Worm (Caenorhabditis elegans): ENCODE measurements around the gene mrps-35.

Gene mrps-35

DNA sequence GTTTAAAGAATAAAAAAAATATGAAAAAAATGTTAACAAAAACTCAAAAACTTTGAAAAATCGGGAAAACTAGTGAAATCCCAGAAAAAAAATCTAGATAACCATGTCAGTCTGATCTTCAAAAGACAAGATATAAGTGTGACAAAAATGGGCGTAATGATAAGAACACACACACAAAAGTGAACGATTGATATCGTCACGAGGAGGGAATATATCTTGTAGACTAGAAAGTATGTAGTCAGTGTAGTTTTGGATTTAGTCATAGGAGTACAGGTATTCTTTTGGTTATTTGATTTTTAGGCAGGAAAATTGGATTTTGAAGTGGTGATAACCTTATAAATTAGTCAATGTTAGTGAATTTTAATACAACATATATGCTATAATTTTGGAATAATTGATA is 46.6 kb upstream of the mrps-35 start:
- TF ChIP-seq ztf-11 (tag; optimal IDR thresholded peaks at IDR 0.05) (no peak), elt-1 (tag; optimal IDR thresholded peaks at IDR 0.05) (no peak), nhr-23 (tag; optimal IDR thresholded peaks at IDR 0.05) (peak; percentile 1), nhr-28 (tag; optimal IDR thresholded peaks at IDR 0.05) (no peak), ceh-28 (tag; optimal IDR thresholded peaks at IDR 0.05) (no peak), mml-1 (tag; optimal IDR thresholded peaks at IDR 0.05) (no peak), ama-1 (optimal IDR thresholded peaks at IDR 0.05) (no peak), tbx-2 (tag; optimal IDR thresholded peaks at IDR 0.05) (no peak), pha-4 (tag; optimal IDR thresholded peaks at IDR 0.05) (no peak)

DNA sequence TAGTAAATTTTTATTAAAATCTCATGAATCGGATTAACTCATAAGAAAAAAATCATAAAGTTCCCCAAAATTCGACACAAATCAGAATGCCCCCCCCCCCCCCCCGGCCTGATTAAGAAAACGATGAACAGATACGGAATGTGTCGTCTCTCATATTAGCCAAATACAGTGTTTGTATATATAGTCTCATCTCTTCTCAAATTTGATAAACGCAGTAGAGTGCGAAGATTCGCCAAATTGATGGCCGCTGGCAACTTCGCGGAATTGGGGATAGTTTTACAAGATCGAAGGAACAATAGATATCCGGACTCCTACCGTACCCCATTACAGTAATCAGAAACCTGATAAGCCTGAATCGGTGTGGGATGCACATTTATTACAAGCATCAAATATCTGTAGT is 43.5 kb upstream of the mrps-35 start:
- TF ChIP-seq nhr-12 (tag; optimal IDR thresholded peaks at IDR 0.05), result no peak
- no peak for TF ChIP-seq ceh-28 (tag; optimal IDR thresholded peaks at IDR 0.05)
- TF ChIP-seq unc-39 (tag; optimal IDR thresholded peaks at IDR 0.05), result no peak
- TF ChIP-seq mml-1 (tag; optimal IDR thresholded peaks at IDR 0.05), result no peak
- no peak for TF ChIP-seq zag-1 (tag; optimal IDR thresholded peaks at IDR 0.05)

DNA sequence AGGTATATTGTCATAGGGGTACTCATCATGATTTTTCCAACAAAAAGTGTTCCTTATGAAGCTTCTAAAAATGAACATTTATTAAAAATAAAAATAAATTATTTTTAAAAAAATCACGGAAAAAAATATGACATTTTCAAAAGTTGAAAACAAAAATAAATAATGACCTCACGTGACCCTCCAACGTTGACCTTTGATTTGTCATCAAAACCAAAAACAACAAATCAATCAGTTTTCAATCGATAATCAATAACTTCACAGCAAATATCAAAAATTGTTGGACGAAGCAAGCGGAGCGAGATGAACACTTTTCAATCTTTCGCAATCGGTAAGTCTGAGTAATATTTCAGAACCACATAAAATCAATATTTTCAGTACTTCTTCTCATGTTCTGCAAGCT is 40.8 kb upstream of the mrps-35 start, which contains the start of gene Y80D3A.8:
Gene Y80D3A.8 (plus strand): TSS at position 301 of the 400 bp plus-strand sequence.
- no peak for TF ChIP-seq nfya-1 (tag; optimal IDR thresholded peaks at IDR 0.05; ENCODE audit: insufficient read depth)
- no peak for TF ChIP-seq elt-2 (tag; optimal IDR thresholded peaks at IDR 0.05)
- TF ChIP-seq nhr-76 (tag; optimal IDR thresholded peaks at IDR 0.05), result no peak
- no peak for TF ChIP-seq unc-62 (GFP tag; optimal IDR thresholded peaks at IDR 0.05)
- TF ChIP-seq ceh-16 (tag; optimal IDR thresholded peaks at IDR 0.05), result no peak

DNA sequence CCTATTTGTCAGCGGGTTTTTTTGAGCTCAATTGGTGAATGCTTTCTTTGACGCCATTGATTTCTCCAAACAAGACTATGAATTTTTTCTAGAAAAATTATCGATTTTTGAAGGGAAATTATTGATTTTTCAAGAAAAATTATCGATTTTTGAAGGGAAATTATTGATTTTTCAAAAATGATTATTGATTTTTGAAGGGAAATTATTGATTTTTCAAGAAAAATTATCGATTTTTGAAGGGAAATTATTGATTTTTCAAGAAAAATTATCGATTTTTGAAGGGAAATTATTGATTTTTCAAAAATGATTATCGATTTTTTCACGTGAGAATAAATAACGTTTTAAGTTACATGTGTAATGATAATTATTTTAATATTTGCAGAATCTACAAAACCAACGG is 40.3 kb upstream of the mrps-35 start:
- TF ChIP-seq ceh-28 (tag; optimal IDR thresholded peaks at IDR 0.05), result peak; percentile 94

DNA sequence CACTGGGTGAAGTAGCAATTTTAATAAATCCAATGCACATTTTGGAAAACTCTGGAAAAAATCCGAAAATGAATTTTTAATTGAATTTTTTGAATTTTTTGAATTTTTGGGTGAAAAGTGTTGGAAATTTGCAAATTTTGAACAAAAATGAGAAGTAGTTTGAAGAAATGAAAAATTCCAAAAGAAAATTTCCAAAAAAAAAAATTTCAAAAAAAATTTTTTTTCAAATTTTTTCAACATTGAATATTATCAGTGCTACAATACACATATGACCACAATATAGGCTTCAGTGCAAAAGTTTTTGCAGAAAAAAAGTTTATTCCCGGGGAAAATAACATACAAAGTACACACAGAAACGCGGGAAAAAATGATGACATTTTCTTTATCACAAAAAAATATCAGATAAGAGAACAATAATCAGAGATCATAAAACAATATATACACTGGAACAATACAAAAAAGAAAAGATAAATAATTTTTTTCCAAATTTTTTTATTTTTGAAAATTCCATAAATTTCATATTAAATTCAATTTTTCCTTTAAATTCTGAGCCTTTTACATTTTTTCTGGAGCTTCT is 23.8 kb upstream of the mrps-35 start, which contains the start of gene hrg-10:
Gene hrg-10 (minus strand): TSS at position 51 of the 577 bp plus-strand sequence.
- TF ChIP-seq lin-39 (tag; optimal IDR thresholded peaks at IDR 0.05), result no peak
- peak; percentile 76 for TF ChIP-seq elt-2 (tag; optimal IDR thresholded peaks at IDR 0.05)
- TF ChIP-seq pha-4 (tag; optimal IDR thresholded peaks at IDR 0.05), result peak; percentile 45
- TF ChIP-seq skn-1 (tag; optimal IDR thresholded peaks at IDR 0.05), result peak; percentile 63
- peak; percentile 53 for TF ChIP-seq pqm-1 (tag; optimal IDR thresholded peaks at IDR 0.05)
- no peak for TF ChIP-seq lin-15B (tag; optimal IDR thresholded peaks at IDR 0.05)

DNA sequence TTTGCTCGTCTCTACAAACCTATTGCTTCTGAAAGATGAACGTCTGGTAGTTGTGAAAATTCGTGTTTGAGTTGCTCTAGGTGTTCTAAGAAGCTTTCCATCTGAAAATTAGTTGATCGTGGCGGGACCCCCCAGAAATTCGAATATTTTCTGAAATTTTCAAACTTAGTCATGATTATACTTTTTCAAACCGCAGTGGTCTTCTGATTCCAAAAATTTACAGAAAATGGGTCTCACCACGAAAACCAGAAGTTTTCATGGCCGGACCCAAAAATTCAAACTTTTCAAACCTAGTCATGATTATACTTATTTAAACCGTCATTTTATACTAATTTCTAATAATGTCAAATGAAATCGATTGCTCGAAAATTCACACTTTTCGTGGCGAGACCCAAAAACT is 21.0 kb upstream of the mrps-35 start, which contains the start of gene ztf-20:
Gene ztf-20 (minus strand): TSS at position 101 of the 400 bp plus-strand sequence.
- TF ChIP-seq pqm-1 (tag; optimal IDR thresholded peaks at IDR 0.05) (no peak), lin-15B (tag; optimal IDR thresholded peaks at IDR 0.05) (no peak), ZK546.5 (tag; optimal IDR thresholded peaks at IDR 0.05) (no peak), nhr-237 (tag; optimal IDR thresholded peaks at IDR 0.05) (no peak), lin-39 (tag; optimal IDR thresholded peaks at IDR 0.05) (no peak), hmg-11 (tag; optimal IDR thresholded peaks at IDR 0.05) (no peak), elt-1 (tag; optimal IDR thresholded peaks at IDR 0.05) (no peak), ceh-9 (tag; optimal IDR thresholded peaks at IDR 0.05) (no peak), nhr-12 (tag; optimal IDR thresholded peaks at IDR 0.05) (no peak), nhr-11 (tag; optimal IDR thresholded peaks at IDR 0.05) (no peak), egl-5 (tag; optimal IDR thresholded peaks at IDR 0.05) (no peak), ztf-4 (tag; optimal IDR thresholded peaks at IDR 0.05) (no peak), mdl-1 (tag; optimal IDR thresholded peaks at IDR 0.05) (no peak), R02D3.7 (tag; optimal IDR thresholded peaks at IDR 0.05) (no peak)

DNA sequence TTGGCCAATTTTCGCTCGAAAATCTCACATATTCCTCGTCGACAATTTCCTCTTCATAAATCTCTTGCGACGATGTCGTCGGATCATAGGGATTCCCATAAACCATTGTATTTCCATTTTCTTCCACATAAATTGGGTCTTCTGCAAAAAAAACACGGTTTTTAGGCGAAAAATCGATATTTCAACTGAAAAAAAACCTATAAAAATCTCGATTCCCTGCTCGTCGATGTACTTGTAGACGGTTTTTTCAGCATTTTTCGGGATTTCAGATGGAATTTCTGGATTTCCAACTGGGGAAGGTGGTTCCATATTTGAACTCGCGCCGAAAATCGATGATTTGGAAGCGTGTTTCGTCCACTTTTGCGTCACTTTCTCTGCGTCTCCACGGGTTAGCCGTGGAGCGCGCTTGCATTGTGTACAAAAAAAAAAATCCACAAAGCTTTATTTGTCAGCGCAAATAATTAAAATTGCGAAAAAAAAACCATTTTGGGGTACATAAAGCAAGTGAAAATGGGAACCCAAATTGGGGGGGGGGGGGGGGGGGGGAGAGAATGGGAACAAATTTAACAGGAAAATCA is 13.5 kb upstream of the mrps-35 start, which contains the start of gene Y39B6A.43:
Gene Y39B6A.43 (minus strand): TSS at position 351 of the 578 bp plus-strand sequence.
- TF ChIP-seq nhr-23 (tag; optimal IDR thresholded peaks at IDR 0.05) (peak; percentile 97), nhr-28 (tag; optimal IDR thresholded peaks at IDR 0.05) (peak; percentile 26), unc-39 (tag; optimal IDR thresholded peaks at IDR 0.05) (peak; percentile 62), skn-1 (tag; optimal IDR thresholded peaks at IDR 0.05) (peak; percentile 94), fkh-10 (GFP tag; optimal IDR thresholded peaks at IDR 0.05) (peak; percentile 66), nhr-77 (tag; optimal IDR thresholded peaks at IDR 0.05) (peak; percentile 86), tbx-2 (tag; optimal IDR thresholded peaks at IDR 0.05) (peak; percentile 92), pha-4 (tag; optimal IDR thresholded peaks at IDR 0.05) (peak; percentile 100), snpc-4 (tag; optimal IDR thresholded peaks at IDR 0.05) (peak; percentile 86), fos-1 (tag; optimal IDR thresholded peaks at IDR 0.05) (peak; percentile 25), nhr-12 (tag; optimal IDR thresholded peaks at IDR 0.05) (no peak), nhr-76 (tag; optimal IDR thresholded peaks at IDR 0.05) (peak; percentile 68), ceh-28 (tag; optimal IDR thresholded peaks at IDR 0.05) (peak; percentile 95), nhr-67 (tag; optimal IDR thresholded peaks at IDR 0.05) (peak; percentile 41), nhr-237 (tag; optimal IDR thresholded peaks at IDR 0.05) (no peak), egl-27 (tag; optimal IDR thresholded peaks at IDR 0.05) (peak; percentile 79), mml-1 (tag; optimal IDR thresholded peaks at IDR 0.05) (no peak), ZK546.5 (tag; optimal IDR thresholded peaks at IDR 0.05) (peak; percentile 23), ama-1 (optimal IDR thresholded peaks at IDR 0.05) (peak; percentile 53), mdl-1 (tag; optimal IDR thresholded peaks at IDR 0.05) (no peak), elt-1 (tag; optimal IDR thresholded peaks at IDR 0.05) (peak; percentile 52), ceh-9 (tag; optimal IDR thresholded peaks at IDR 0.05) (no peak), daf-12 (tag; optimal IDR thresholded peaks at IDR 0.05) (no peak), zag-1 (tag; optimal IDR thresholded peaks at IDR 0.05) (peak; percentile 75), fkh-2 (tag; optimal IDR thresholded peaks at IDR 0.05) (peak; percentile 66)

All from whole organism, L3 larva.